Worm (Caenorhabditis elegans) whole organism, midembryonic: Measurements from ENCODE around the gene acaa-2.

ENCODE experiments used
- T22C8.4 ChIP-seq: fragments of 200-800 bp; sonication (Bioruptor generic); IDR thresholded peaks from 2 replicates; pipeline ENCODE4 v1.3.6; 2022; ENCODE audit warnings: missing genetic modification characterization, missing compliant biosample characterization
- cog-1 ChIP-seq: sonication (generic microtip); optimal IDR thresholded peaks from 2 replicates; lab custom pipeline; 2016; ENCODE audit warnings: missing genetic modification characterization, missing compliant biosample characterization
- flt-1 ChIP-seq: fragments of 200-800 bp; sonication (Bioruptor generic); IDR thresholded peaks from 2 replicates; pipeline ENCODE4 v1.3.6; 2022; ENCODE audit warnings: missing genetic modification characterization, missing compliant biosample characterization
- klf-2 ChIP-seq: fragments of 200-800 bp; sonication (Bioruptor generic); conservative IDR thresholded peaks from 2 replicates; pipeline ENCODE4 v1.3.6; 2022; ENCODE audit warnings: missing genetic modification reagents, missing genetic modification characterization, missing compliant biosample characterization
- med-1 ChIP-seq: sonication (generic microtip); optimal IDR thresholded peaks from 2 replicates; lab custom pipeline; 2017; ENCODE audit warnings: missing genetic modification characterization, mild to moderate bottlenecking, missing compliant biosample characterization, antibody characterized with exemption, missing genetic modification reagents; ENCODE audit not compliant: insufficient read depth
- ref-1 ChIP-seq: fragments of 200-800 bp; sonication (Bioruptor generic); conservative IDR thresholded peaks from 2 replicates; pipeline ENCODE4 v1.3.6; 2022; ENCODE audit warnings: missing genetic modification reagents, missing genetic modification characterization, missing compliant biosample characterization
- tab-1 ChIP-seq: fragments of 200-800 bp; sonication (Bioruptor generic); IDR thresholded peaks from 2 replicates; pipeline ENCODE4 v1.3.6; 2022; ENCODE audit warnings: missing genetic modification characterization, missing compliant biosample characterization
- ztf-23 ChIP-seq: fragments of 200-800 bp; sonication (Bioruptor generic); IDR thresholded peaks from 2 replicates; pipeline ENCODE4 v1.3.6; 2022; ENCODE audit warnings: missing genetic modification reagents, missing genetic modification characterization, missing compliant biosample characterization
- ztf-29 ChIP-seq: fragments of 200-800 bp; sonication (Bioruptor generic); IDR thresholded peaks from 2 replicates; pipeline ENCODE4 v1.3.6; 2022; ENCODE audit warnings: missing genetic modification reagents, missing genetic modification characterization, missing compliant biosample characterization

Gene acaa-2

ce11 chrIII:13359256-13359655 lies 14.5 kb downstream of the acaa-2 start, which contains the start of gene F53A2.9:
Gene F53A2.9 (minus strand): TSS chrIII:13359356.
- no peak for TF ChIP-seq med-1 (GFP tag; lab: Kevin White, UChicago)

ce11 chrIII:13359847-13360246 lies 15.1 kb downstream of the acaa-2 start:
- TF ChIP-seq flt-1 (0 out of 2 replicates have a peak, but pooled peaks have one; percentile 44), ref-1 (GFP tag; lab: Robert Waterston, UW) (no peak), cog-1 (no peak), klf-2 (GFP tag; lab: Robert Waterston, UW) (no peak), ztf-23 (no peak), tab-1 (GFP tag; lab: Robert Waterston, UW) (no peak), med-1 (GFP tag; lab: Kevin White, UChicago) (no peak), ztf-29 (GFP tag; lab: Robert Waterston, UW) (no peak)

ce11 chrIII:13370980-13371379 lies 26.2 kb downstream of the acaa-2 start, which contains the start of gene T03F6.9:
Gene T03F6.9 (minus strand): TSS chrIII:13371080.
- TF ChIP-seq flt-1 (no peak), ztf-23 (no peak), T22C8.4 (GFP tag; lab: Robert Waterston, UW) (no peak), med-1 (GFP tag; lab: Kevin White, UChicago) (no peak), ztf-29 (GFP tag; lab: Robert Waterston, UW) (no peak), klf-2 (GFP tag; lab: Robert Waterston, UW) (no peak)

- TF ChIP-seq med-1 (GFP tag; lab: Kevin White, UChicago), result no peak
Measured at ce11 chrIII:13376304-13376760, 31.6 kb downstream of the acaa-2 start, which contains the start of gene lis-1. Gene lis-1 (minus strand): TSS chrIII:13376710.

ce11 chrIII:13377249-13377648 lies 32.5 kb downstream of the acaa-2 start:
- no peak for TF ChIP-seq cog-1
- no peak for TF ChIP-seq klf-2 (GFP tag; lab: Robert Waterston, UW)
- no peak for TF ChIP-seq tab-1 (GFP tag; lab: Robert Waterston, UW)

- TF ChIP-seq flt-1, result no peak
Measured at ce11 chrIII:13378242-13378641, 33.5 kb downstream of the acaa-2 start, which contains the start of gene T03F6.10. Gene T03F6.10 (minus strand): TSS chrIII:13378342.

ce11 chrIII:13380196-13380595 lies 35.5 kb downstream of the acaa-2 start, which contains the start of gene T03F6.6:
Gene T03F6.6 (minus strand): TSS chrIII:13380296.
- no peak for TF ChIP-seq ztf-23

- TF ChIP-seq med-1 (GFP tag; lab: Kevin White, UChicago) (no peak), ztf-23 (no peak), cog-1 (no peak), klf-2 (GFP tag; lab: Robert Waterston, UW) (no peak), flt-1 (no peak), T22C8.4 (GFP tag; lab: Robert Waterston, UW) (no peak), tab-1 (GFP tag; lab: Robert Waterston, UW) (no peak), ref-1 (GFP tag; lab: Robert Waterston, UW) (no peak), ztf-29 (GFP tag; lab: Robert Waterston, UW) (no peak)
Measured at ce11 chrIII:13380881-13381280, 36.1 kb downstream of the acaa-2 start.

ce11 chrIII:13381684-13382083 lies 36.9 kb downstream of the acaa-2 start:
- no peak for TF ChIP-seq cog-1
- TF ChIP-seq ztf-29 (GFP tag; lab: Robert Waterston, UW), result no peak
- no peak for TF ChIP-seq flt-1
- TF ChIP-seq tab-1 (GFP tag; lab: Robert Waterston, UW), result no peak
- TF ChIP-seq ztf-23, result no peak
- TF ChIP-seq T22C8.4 (GFP tag; lab: Robert Waterston, UW), result no peak
- no peak for TF ChIP-seq med-1 (GFP tag; lab: Kevin White, UChicago)
- no peak for TF ChIP-seq klf-2 (GFP tag; lab: Robert Waterston, UW)
- no peak for TF ChIP-seq ref-1 (GFP tag; lab: Robert Waterston, UW)

- TF ChIP-seq klf-2 (GFP tag; lab: Robert Waterston, UW) (no peak), T22C8.4 (GFP tag; lab: Robert Waterston, UW) (no peak), med-1 (GFP tag; lab: Kevin White, UChicago) (no peak), cog-1 (no peak), ztf-29 (GFP tag; lab: Robert Waterston, UW) (no peak), tab-1 (GFP tag; lab: Robert Waterston, UW) (no peak), ref-1 (GFP tag; lab: Robert Waterston, UW) (no peak), ztf-23 (no peak), flt-1 (no peak)
Measured at ce11 chrIII:13383159-13383558, 38.4 kb downstream of the acaa-2 start.

ce11 chrIII:13385850-13386249 lies 41.1 kb downstream of the acaa-2 start, which contains the start of gene T03F6.4:
Gene T03F6.4 (plus strand): TSS chrIII:13386150.
- no peak for TF ChIP-seq T22C8.4 (GFP tag; lab: Robert Waterston, UW)
- no peak for TF ChIP-seq ref-1 (GFP tag; lab: Robert Waterston, UW)
- TF ChIP-seq klf-2 (GFP tag; lab: Robert Waterston, UW), result no peak
- no peak for TF ChIP-seq flt-1
